Fruit fly (Drosophila melanogaster) whole organism, embryonic: ENCODE results near the gene CG17362.

ENCODE experiments used
- Aef1 ChIP-seq: fragments of 200-800 bp; sonication (Bioruptor generic); IDR thresholded peaks from 3 replicates; pipeline ENCODE4 v1.3.6; 2022; ENCODE audit warnings: missing biosample characterization, missing genetic modification characterization
- CG10321 ChIP-seq: fragments of 200-800 bp; sonication (Bioruptor generic); IDR thresholded peaks from 2 replicates; pipeline ENCODE4 v1.3.6; 2022; ENCODE audit warnings: missing biosample characterization, missing genetic modification characterization
- CG12071 ChIP-seq: fragments of 200-800 bp; sonication (Bioruptor generic); optimal IDR thresholded peaks from 3 replicates; lab custom pipeline; 2018; ENCODE audit warnings: missing biosample characterization, mild to moderate bottlenecking, missing genetic modification characterization
- CG12299 ChIP-seq: fragments of 200-800 bp; sonication (Bioruptor generic); optimal IDR thresholded peaks from 2 replicates; lab custom pipeline; 2018; ENCODE audit warnings: missing biosample characterization, mild to moderate bottlenecking, missing genetic modification characterization
- CG13296 ChIP-seq: fragments of 200-800 bp; sonication (Bioruptor generic); optimal IDR thresholded peaks from 3 replicates; lab custom pipeline; 2018; ENCODE audit warnings: missing biosample characterization, mild to moderate bottlenecking, missing genetic modification characterization
- CG14710 ChIP-seq: fragments of 200-800 bp; sonication (Bioruptor generic); optimal IDR thresholded peaks from 3 replicates; lab custom pipeline; 2019; ENCODE audit warnings: missing biosample characterization, mild to moderate bottlenecking, missing genetic modification characterization, moderate library complexity
- CG15011 ChIP-seq: fragments of 200-800 bp; sonication (Bioruptor generic); optimal IDR thresholded peaks from 3 replicates; lab custom pipeline; 2018; ENCODE audit warnings: missing biosample characterization, mild to moderate bottlenecking, missing genetic modification characterization
- CG15514 ChIP-seq: fragments of 200-800 bp; sonication (Bioruptor generic); optimal IDR thresholded peaks from 3 replicates; lab custom pipeline; 2017; ENCODE audit warnings: missing biosample characterization, missing genetic modification characterization, mild to moderate bottlenecking, moderate library complexity, missing genetic modification reagents
- CG15696 ChIP-seq: fragments of 200-800 bp; sonication (Bioruptor generic); optimal IDR thresholded peaks from 2 replicates; lab custom pipeline; 2019; ENCODE audit warnings: missing biosample characterization, mild to moderate bottlenecking, missing genetic modification characterization, moderate library complexity
- CG17912 ChIP-seq: fragments of 200-800 bp; sonication (Bioruptor generic); optimal IDR thresholded peaks from 2 replicates; lab custom pipeline; 2018; ENCODE audit warnings: missing biosample characterization, mild to moderate bottlenecking, missing genetic modification characterization
- CG1792 ChIP-seq: fragments of 200-800 bp; sonication (Bioruptor generic); optimal IDR thresholded peaks from 2 replicates; lab custom pipeline; 2016; ENCODE audit warnings: missing biosample characterization, missing genetic modification characterization
- CG2116 ChIP-seq: fragments of 200-800 bp; sonication (Bioruptor generic); optimal IDR thresholded peaks from 3 replicates; lab custom pipeline; 2018; ENCODE audit warnings: missing biosample characterization, mild to moderate bottlenecking, missing genetic modification characterization
- CG2129 ChIP-seq: fragments of 200-800 bp; sonication (Bioruptor generic); IDR thresholded peaks from 2 replicates; pipeline ENCODE4 v1.3.6; 2022; ENCODE audit warnings: missing biosample characterization, missing genetic modification characterization; ENCODE audit not compliant: partially characterized antibody
- CG2199 ChIP-seq: fragments of 200-800 bp; sonication (Bioruptor generic); IDR thresholded peaks from 3 replicates; pipeline ENCODE4 v1.3.6; 2022; ENCODE audit warnings: missing biosample characterization, missing genetic modification characterization
- CG4360 ChIP-seq: fragments of 200-800 bp; sonication (Bioruptor generic); IDR thresholded peaks from 2 replicates; pipeline ENCODE4 v1.3.6; 2022; ENCODE audit warnings: missing biosample characterization, missing genetic modification characterization
- CG43689 ChIP-seq: fragments of 200-800 bp; sonication (Bioruptor generic); IDR thresholded peaks from 2 replicates; pipeline ENCODE4 v1.3.6; 2022; ENCODE audit warnings: missing biosample characterization, missing genetic modification characterization
- CG4404 ChIP-seq: fragments of 200-800 bp; sonication (Bioruptor generic); IDR thresholded peaks from 2 replicates; pipeline ENCODE4 v1.3.6; 2022; ENCODE audit warnings: missing biosample characterization, missing genetic modification characterization
- CG6272 ChIP-seq: fragments of 200-800 bp; sonication (Bioruptor generic); IDR thresholded peaks from 2 replicates; pipeline ENCODE4 v1.3.6; 2022; ENCODE audit warnings: missing biosample characterization, missing genetic modification characterization
- CG7271 ChIP-seq: fragments of 200-800 bp; sonication (Bioruptor generic); optimal IDR thresholded peaks from 2 replicates; lab custom pipeline; 2018; ENCODE audit warnings: missing biosample characterization, mild to moderate bottlenecking, missing genetic modification characterization, moderate library complexity
- CG7928 ChIP-seq: fragments of 200-800 bp; sonication (Bioruptor generic); optimal IDR thresholded peaks from 2 replicates; lab custom pipeline; 2017; ENCODE audit warnings: missing biosample characterization, mild to moderate bottlenecking, missing genetic modification characterization
- D ChIP-seq, 2 experiments: fragments of 200-800 bp in 1 of 2; fragments of >200 bp in 1 of 2; sonication (Bioruptor generic) in 1 of 2; optimal IDR thresholded peaks; 2 replicates in 1 of 2; 3 replicates in 1 of 2; lab custom pipeline; 2017; ENCODE audit warnings: mild to moderate bottlenecking in 1 of 2, missing biosample characterization in 1 of 2, missing genetic modification characterization in 1 of 2, missing genetic modification reagents in 1 of 2
- Drgx ChIP-seq: fragments of 200-800 bp; sonication (Bioruptor generic); IDR thresholded peaks from 2 replicates; pipeline ENCODE4 v1.3.6; 2022; ENCODE audit warnings: missing biosample characterization, missing genetic modification characterization
- Mes4 ChIP-seq: fragments of 200-800 bp; sonication (Bioruptor generic); optimal IDR thresholded peaks from 2 replicates; lab custom pipeline; 2016; ENCODE audit warnings: missing biosample characterization, missing genetic modification characterization
- NC2β ChIP-seq: fragments of 200-800 bp; sonication (Bioruptor generic); optimal IDR thresholded peaks from 2 replicates; lab custom pipeline; 2016; ENCODE audit warnings: missing biosample characterization, missing genetic modification characterization
- NfI ChIP-seq: fragments of 200-800 bp; sonication (Bioruptor generic); optimal IDR thresholded peaks from 3 replicates; lab custom pipeline; 2018; ENCODE audit warnings: missing biosample characterization, mild to moderate bottlenecking, missing genetic modification characterization, moderate library complexity
- Oaz ChIP-seq: fragments of 200-800 bp; sonication (Bioruptor generic); IDR thresholded peaks from 2 replicates; pipeline ENCODE4 v1.3.6; 2022; ENCODE audit warnings: missing biosample characterization, missing genetic modification characterization
- Ravus ChIP-seq: fragments of 200-800 bp; sonication (Bioruptor generic); IDR thresholded peaks from 2 replicates; pipeline ENCODE4 v1.3.6; 2022; ENCODE audit warnings: missing biosample characterization, missing genetic modification characterization
- Rx ChIP-seq: fragments of 200-800 bp; sonication (Bioruptor generic); IDR thresholded peaks from 2 replicates; pipeline ENCODE4 v1.3.6; 2022; ENCODE audit warnings: missing biosample characterization, missing genetic modification characterization
- Spps ChIP-seq: fragments of 200-800 bp; sonication (Bioruptor generic); optimal IDR thresholded peaks from 2 replicates; lab custom pipeline; 2018; ENCODE audit warnings: missing biosample characterization, mild to moderate bottlenecking, missing genetic modification characterization
- Taf1 ChIP-seq: fragments of 200-800 bp; sonication (Bioruptor generic); IDR thresholded peaks from 2 replicates; pipeline ENCODE4 v1.3.6; 2022; ENCODE audit warnings: missing biosample characterization, missing genetic modification characterization
- Tbp ChIP-seq: fragments of >200 bp; optimal IDR thresholded peaks from 2 replicates; lab custom pipeline; 2018; ENCODE audit warnings: missing biosample characterization, missing genetic modification characterization
- Xrp1 ChIP-seq: fragments of 200-800 bp; sonication (Bioruptor generic); IDR thresholded peaks from 2 replicates; pipeline ENCODE4 v1.3.6; 2022; ENCODE audit warnings: missing biosample characterization, missing genetic modification characterization
- abd-A ChIP-seq: fragments of 200-800 bp; sonication (Bioruptor generic); optimal IDR thresholded peaks from 3 replicates; lab custom pipeline; 2019; ENCODE audit warnings: missing biosample characterization, mild to moderate bottlenecking, missing genetic modification characterization, moderate library complexity
- ap ChIP-seq: fragments of 200-800 bp; sonication (Bioruptor generic); IDR thresholded peaks from 2 replicates; pipeline ENCODE4 v1.3.6; 2022; ENCODE audit warnings: missing biosample characterization, missing genetic modification characterization
- bcd ChIP-seq: fragments of 200-800 bp; sonication (Bioruptor generic); optimal IDR thresholded peaks from 2 replicates; lab custom pipeline; 2017; ENCODE audit warnings: missing biosample characterization, mild to moderate bottlenecking, missing genetic modification characterization
- chm ChIP-seq: fragments of 200-800 bp; sonication (Bioruptor generic); IDR thresholded peaks from 2 replicates; pipeline ENCODE4 v1.3.6; 2022; ENCODE audit warnings: missing biosample characterization, missing genetic modification characterization
- ci ChIP-seq: fragments of 200-800 bp; sonication (Bioruptor generic); IDR thresholded peaks from 3 replicates; pipeline ENCODE4 v1.3.6; 2022; ENCODE audit warnings: missing biosample characterization, missing genetic modification characterization
- da ChIP-seq: fragments of 200-800 bp; sonication (Bioruptor generic); optimal IDR thresholded peaks from 2 replicates; lab custom pipeline; 2016; ENCODE audit warnings: missing biosample characterization, missing genetic modification characterization
- gfzf ChIP-seq: fragments of 200-800 bp; sonication (Bioruptor generic); optimal IDR thresholded peaks from 2 replicates; lab custom pipeline; 2016; ENCODE audit warnings: missing biosample characterization, mild to moderate bottlenecking, missing genetic modification characterization, moderate library complexity
- gsb ChIP-seq: fragments of 200-800 bp; sonication (Bioruptor generic); IDR thresholded peaks from 2 replicates; pipeline ENCODE4 v1.3.6; 2022; ENCODE audit warnings: missing biosample characterization, missing genetic modification characterization
- knrl ChIP-seq: fragments of 200-800 bp; sonication (Bioruptor generic); IDR thresholded peaks from 3 replicates; pipeline ENCODE4 v1.3.6; 2022; ENCODE audit warnings: missing biosample characterization, missing genetic modification characterization; ENCODE audit not compliant: partially characterized antibody
- lab ChIP-seq: fragments of 200-800 bp; sonication (Bioruptor generic); optimal IDR thresholded peaks from 3 replicates; lab custom pipeline; 2017; ENCODE audit warnings: missing biosample characterization, missing genetic modification characterization, mild to moderate bottlenecking, moderate library complexity, missing genetic modification reagents
- luna ChIP-seq: fragments of 200-800 bp; sonication (Bioruptor generic); optimal IDR thresholded peaks from 2 replicates; lab custom pipeline; 2016; ENCODE audit warnings: missing biosample characterization, missing genetic modification characterization
- org-1 ChIP-seq: fragments of 200-800 bp; sonication (Bioruptor generic); optimal IDR thresholded peaks from 2 replicates; lab custom pipeline; 2017; ENCODE audit warnings: missing biosample characterization, missing genetic modification characterization
- otp ChIP-seq: fragments of 200-800 bp; sonication (Bioruptor generic); IDR thresholded peaks from 3 replicates; pipeline ENCODE4, ENCODE4 v1.3.6; 2022; ENCODE audit warnings: missing biosample characterization, missing genetic modification characterization
- pb ChIP-seq: fragments of 200-800 bp; sonication (Bioruptor generic); optimal IDR thresholded peaks from 3 replicates; lab custom pipeline; 2016; ENCODE audit warnings: missing biosample characterization, missing genetic modification characterization
- pho ChIP-seq: fragments of 200-800 bp; sonication (Bioruptor generic); optimal IDR thresholded peaks from 2 replicates; lab custom pipeline; 2016; ENCODE audit warnings: missing biosample characterization, missing genetic modification characterization
- sc ChIP-seq, 3 experiments: fragments of >200 bp in 2 of 3; fragments of 200-800 bp in 1 of 3; sonication (Bioruptor generic) in 1 of 3; optimal IDR thresholded peaks; 2 replicates in 2 of 3; 3 replicates in 1 of 3; lab custom pipeline; 2017; ENCODE audit warnings: mild to moderate bottlenecking in 1 of 3, missing biosample characterization in 1 of 3, missing genetic modification characterization in 1 of 3, missing genetic modification reagents in 1 of 3
- sug ChIP-seq: fragments of 200-800 bp; optimal IDR thresholded peaks from 2 replicates; lab custom pipeline; 2019; ENCODE audit warnings: missing biosample characterization, mild to moderate bottlenecking, missing genetic modification characterization, moderate library complexity
- tna ChIP-seq: fragments of 200-800 bp; sonication (Bioruptor generic); IDR thresholded peaks from 2 replicates; pipeline ENCODE4 v1.3.6; 2022; ENCODE audit warnings: missing biosample characterization, missing genetic modification characterization; ENCODE audit not compliant: partially characterized antibody

Gene CG17362

dm6 chr3L:13957212-13957668 is 29.2 kb upstream of the CG17362 start (continued):
- TF ChIP-seq CG10321 = no peak
- no peak for TF ChIP-seq gfzf (GFP tag; lab: Kevin White, UChicago)
- TF ChIP-seq CG2199 (GFP tag; lab: Robert Waterston, UW) = no peak
- peak; percentile 38; the same call in 1 of the 3 replicates for TF ChIP-seq Aef1 (GFP tag; lab: Robert Waterston, UW)
- peak; percentile 6 for TF ChIP-seq CG7271 (tag; lab: Kevin White, UChicago)
- TF ChIP-seq CG2129 (GFP tag; lab: Robert Waterston, UW) = no peak
- peak; percentile 28; the same call in 1 of the 2 replicates for TF ChIP-seq ap
- no peak; the same call in 1 of the 2 replicates for TF ChIP-seq CG4404 (GFP tag; lab: Robert Waterston, UW)
- TF ChIP-seq sug (tag; lab: Kevin White, UChicago) = no peak
- peak; percentile 24 for TF ChIP-seq NfI (GFP tag; lab: Kevin White, UChicago)
- peak; percentile 37 for TF ChIP-seq CG2116
- no peak for TF ChIP-seq CG17912 (GFP tag; lab: Kevin White, UChicago)
- TF ChIP-seq pb (GFP tag; lab: Kevin White, UChicago) = no peak
- no peak for TF ChIP-seq D (optimal IDR thresholded peaks at IDR 0.05; lab: Kevin White, UChicago)
- TF ChIP-seq D (GFP tag; optimal IDR thresholded peaks at IDR 0.05; lab: Kevin White, UChicago) = peak; percentile 87
- TF ChIP-seq CG4360 (GFP tag; lab: Robert Waterston, UW) = no peak
- no peak for TF ChIP-seq knrl
- TF ChIP-seq CG13296 (GFP tag; lab: Kevin White, UChicago) = peak; percentile 15
- no peak for TF ChIP-seq Spps (tag; lab: Kevin White, UChicago)
- no peak for TF ChIP-seq CG15514 (GFP tag; lab: Kevin White, UChicago)
- peak; percentile 10 for TF ChIP-seq NC2β (GFP tag; lab: Kevin White, UChicago)
- TF ChIP-seq Tbp (GFP tag; lab: Kevin White, UChicago) = no peak
- no peak for TF ChIP-seq Mes4 (GFP tag; lab: Kevin White, UChicago)
- peak; percentile 90 for TF ChIP-seq CG14710 (tag; lab: Kevin White, UChicago)
- TF ChIP-seq org-1 (GFP tag; lab: Kevin White, UChicago) = peak; percentile 71
- TF ChIP-seq luna (GFP tag; lab: Kevin White, UChicago) = no peak
- peak; percentile 73 for TF ChIP-seq Xrp1 (GFP tag; lab: Robert Waterston, UW)
- TF ChIP-seq chm (GFP tag; lab: Robert Waterston, UW) = no peak
- TF ChIP-seq gsb (GFP tag; lab: Robert Waterston, UW) = no peak
- TF ChIP-seq da (GFP tag; lab: Kevin White, UChicago) = no peak
- TF ChIP-seq CG43689 (GFP tag; lab: Robert Waterston, UW) = no peak
- peak; percentile 40; the same call in 1 of the 2 replicates for TF ChIP-seq Drgx (GFP tag; lab: Robert Waterston, UW)
- peak; percentile 27 for TF ChIP-seq pho (GFP tag; lab: Kevin White, UChicago)
- no peak for TF ChIP-seq Oaz (GFP tag; lab: Robert Waterston, UW)
- peak; percentile 64 for TF ChIP-seq CG15696 (tag; lab: Kevin White, UChicago)
- TF ChIP-seq otp (GFP tag; lab: Robert Waterston, UW) = no peak
- TF ChIP-seq CG6272 (GFP tag; lab: Robert Waterston, UW) = no peak
- no peak for TF ChIP-seq ci (GFP tag; lab: Robert Waterston, UW)
- TF ChIP-seq tna (GFP tag; lab: Robert Waterston, UW) = no peak
- no peak for TF ChIP-seq Taf1 (GFP tag; lab: Robert Waterston, UW)
- no peak for TF ChIP-seq CG1792
- TF ChIP-seq Ravus (GFP tag; lab: Robert Waterston, UW) = no peak
- TF ChIP-seq CG12071 (GFP tag; lab: Kevin White, UChicago) = no peak
- TF ChIP-seq bcd (GFP tag; lab: Kevin White, UChicago) = peak; percentile 70
- peak; percentile 22 for TF ChIP-seq CG12299 (tag; lab: Kevin White, UChicago)
- peak; percentile 50 for TF ChIP-seq lab (GFP tag; lab: Kevin White, UChicago)
- no peak for TF ChIP-seq sc (optimal IDR thresholded peaks at IDR 0.05; lab: Kevin White, UChicago)
- TF ChIP-seq sc (GFP tag; optimal IDR thresholded peaks at IDR 0.05; lab: Kevin White, UChicago) = peak; percentile 73
- 0 out of 2 replicates have a peak, but pooled peaks have one; percentile 15 for TF ChIP-seq Rx (GFP tag; lab: Robert Waterston, UW)
- TF ChIP-seq abd-A (tag; lab: Kevin White, UChicago) = no peak
- no peak for TF ChIP-seq CG7928 (GFP tag; lab: Kevin White, UChicago)
- TF ChIP-seq CG15011 (GFP tag; lab: Kevin White, UChicago) = peak; percentile 44
